Worm (Caenorhabditis elegans) whole organism, L4 larva: ENCODE results near the gene R11E3.1.

Experiments
- ctbp-1 ChIP-seq: fragments of 200-800 bp; sonication (Bioruptor generic); IDR thresholded peaks from 2 replicates; pipeline ENCODE4 v1.3.6; 2022; ENCODE audit warnings: missing genetic modification reagents, missing genetic modification characterization, missing compliant biosample characterization
- nhr-77 ChIP-seq: fragments of 150-350 bp; optimal IDR thresholded peaks from 2 replicates; lab custom pipeline; 2014; ENCODE audit warnings: missing biosample characterization, missing genetic modification characterization
- snpc-4 ChIP-seq: fragments of 150-350 bp; optimal IDR thresholded peaks from 2 replicates; lab custom pipeline; 2014; ENCODE audit warnings: missing biosample characterization, missing genetic modification characterization

ce11 chrIV:4748408-4749105, 41.0 kb upstream of the R11E3.1 start, which contains the start of gene cyc-2.1:
- TF ChIP-seq ctbp-1 (GFP tag; lab: Robert Waterston, UW) (0 out of 2 replicates have a peak, but pooled peaks have one; percentile 44), nhr-77 (peak; percentile 42), snpc-4 (tag; lab: Kevin White, UChicago) (no peak)
